Fruit fly (Drosophila melanogaster) whole organism, embryonic: ENCODE data around the gene Acp29AB.

Source experiments
- Asciz ChIP-seq: fragments of 200-800 bp; sonication (Bioruptor generic); optimal IDR thresholded peaks from 2 replicates; lab custom pipeline; 2017; ENCODE audit warnings: missing biosample characterization, mild to moderate bottlenecking, missing genetic modification characterization, missing genetic modification reagents
- Atf3 ChIP-seq: fragments of 200-800 bp; sonication (Bioruptor generic); optimal IDR thresholded peaks from 3 replicates; lab custom pipeline; 2016; ENCODE audit warnings: missing biosample characterization, missing genetic modification characterization
- CG10267 ChIP-seq: fragments of 200-800 bp; sonication (Bioruptor generic); optimal IDR thresholded peaks from 2 replicates; lab custom pipeline; 2018; ENCODE audit warnings: missing biosample characterization, mild to moderate bottlenecking, missing genetic modification characterization, moderate library complexity
- CG10321 ChIP-seq: fragments of 200-800 bp; sonication (Bioruptor generic); IDR thresholded peaks from 2 replicates; pipeline ENCODE4 v1.3.6; 2022; ENCODE audit warnings: missing biosample characterization, missing genetic modification characterization
- CG10462 ChIP-seq: fragments of 200-800 bp; sonication (Bioruptor generic); optimal IDR thresholded peaks from 2 replicates; lab custom pipeline; 2016; ENCODE audit warnings: missing biosample characterization, missing genetic modification characterization
- CG11093 ChIP-seq: fragments of 200-800 bp; sonication (Bioruptor generic); IDR thresholded peaks from 3 replicates; pipeline ENCODE4 v1.3.6; 2022; ENCODE audit warnings: missing biosample characterization, missing genetic modification characterization
- CG11456 ChIP-seq: fragments of 200-800 bp; sonication (Bioruptor generic); IDR thresholded peaks from 3 replicates; pipeline ENCODE4 v1.3.6; 2022; ENCODE audit warnings: missing biosample characterization, missing genetic modification characterization
- CG12744 ChIP-seq: fragments of 200-800 bp; sonication (Bioruptor generic); optimal IDR thresholded peaks from 2 replicates; lab custom pipeline; 2016; ENCODE audit warnings: missing biosample characterization, missing genetic modification characterization
- CG14710 ChIP-seq: fragments of 200-800 bp; sonication (Bioruptor generic); optimal IDR thresholded peaks from 3 replicates; lab custom pipeline; 2019; ENCODE audit warnings: missing biosample characterization, mild to moderate bottlenecking, missing genetic modification characterization, moderate library complexity
- CG1602 ChIP-seq: fragments of 200-800 bp; sonication (Bioruptor generic); optimal IDR thresholded peaks from 3 replicates; lab custom pipeline; 2016; ENCODE audit warnings: missing biosample characterization, missing genetic modification characterization
- CG16815 ChIP-seq: fragments of 200-800 bp; sonication (Bioruptor generic); optimal IDR thresholded peaks from 3 replicates; lab custom pipeline; 2017; ENCODE audit warnings: missing biosample characterization, mild to moderate bottlenecking, missing genetic modification characterization
- CG17186 ChIP-seq: fragments of 200-800 bp; sonication (Bioruptor generic); optimal IDR thresholded peaks from 3 replicates; lab custom pipeline; 2017; ENCODE audit warnings: missing biosample characterization, missing genetic modification reagents, missing genetic modification characterization
- CG17359 ChIP-seq: fragments of 200-800 bp; sonication (Bioruptor generic); optimal IDR thresholded peaks from 3 replicates; lab custom pipeline; 2018; ENCODE audit warnings: missing biosample characterization, mild to moderate bottlenecking, missing genetic modification characterization, moderate library complexity
- CG18262 ChIP-seq: fragments of 200-800 bp; optimal IDR thresholded peaks from 3 replicates; lab custom pipeline; 2019; ENCODE audit warnings: missing biosample characterization, mild to moderate bottlenecking, missing genetic modification characterization, moderate library complexity
- CG18476 ChIP-seq: fragments of 200-800 bp; sonication (Bioruptor generic); optimal IDR thresholded peaks from 2 replicates; lab custom pipeline; 2016; ENCODE audit warnings: missing biosample characterization, mild to moderate bottlenecking, missing genetic modification characterization
- CG18764 ChIP-seq: fragments of 200-800 bp; sonication (Bioruptor generic); optimal IDR thresholded peaks from 3 replicates; lab custom pipeline; 2016; ENCODE audit warnings: missing biosample characterization, missing genetic modification characterization
- CG4328 ChIP-seq: fragments of 200-800 bp; sonication (Bioruptor generic); optimal IDR thresholded peaks from 3 replicates; lab custom pipeline; 2017; ENCODE audit warnings: missing biosample characterization, missing genetic modification reagents, missing genetic modification characterization
- CG5180 ChIP-seq: fragments of 200-800 bp; sonication (Bioruptor generic); optimal IDR thresholded peaks from 3 replicates; lab custom pipeline; 2017; ENCODE audit warnings: missing biosample characterization, missing genetic modification characterization, mild to moderate bottlenecking, moderate library complexity, missing genetic modification reagents
- CG6272 ChIP-seq: fragments of 200-800 bp; sonication (Bioruptor generic); IDR thresholded peaks from 2 replicates; pipeline ENCODE4 v1.3.6; 2022; ENCODE audit warnings: missing biosample characterization, missing genetic modification characterization
- CG8089 ChIP-seq: fragments of 200-800 bp; sonication (Bioruptor generic); optimal IDR thresholded peaks from 3 replicates; lab custom pipeline; 2016; ENCODE audit warnings: missing biosample characterization, missing genetic modification characterization
- CTCF ChIP-seq: fragments of 200-800 bp; sonication (Bioruptor generic); optimal IDR thresholded peaks from 2 replicates; lab custom pipeline; 2017; ENCODE audit warnings: missing biosample characterization, mild to moderate bottlenecking, missing genetic modification characterization, moderate library complexity
- Chrac-16 ChIP-seq: fragments of 200-800 bp; sonication (Bioruptor generic); optimal IDR thresholded peaks from 3 replicates; lab custom pipeline; 2016; ENCODE audit warnings: missing biosample characterization, missing genetic modification characterization
- D ChIP-seq, 2 experiments: fragments of 200-800 bp in 1 of 2; fragments of >200 bp in 1 of 2; sonication (Bioruptor generic) in 1 of 2; optimal IDR thresholded peaks; 2 replicates in 1 of 2; 3 replicates in 1 of 2; lab custom pipeline; 2017; ENCODE audit warnings: mild to moderate bottlenecking in 1 of 2, missing biosample characterization in 1 of 2, missing genetic modification characterization in 1 of 2, missing genetic modification reagents in 1 of 2
- D19A ChIP-seq: fragments of 200-800 bp; optimal IDR thresholded peaks from 3 replicates; lab custom pipeline; 2019; ENCODE audit warnings: missing biosample characterization, mild to moderate bottlenecking, missing genetic modification characterization, moderate library complexity
- Elba2 ChIP-seq: fragments of 200-800 bp; sonication (Bioruptor generic); optimal IDR thresholded peaks from 3 replicates; lab custom pipeline; 2016; ENCODE audit warnings: missing biosample characterization, missing genetic modification characterization
- Ets97D ChIP-seq: fragments of 200-800 bp; sonication (Bioruptor generic); optimal IDR thresholded peaks from 3 replicates; lab custom pipeline; 2016; ENCODE audit warnings: missing biosample characterization, missing genetic modification characterization
- H15 ChIP-seq: fragments of 200-800 bp; sonication (Bioruptor generic); IDR thresholded peaks from 3 replicates; pipeline ENCODE4 v1.3.6; 2022; ENCODE audit warnings: missing biosample characterization, missing genetic modification characterization
- Hmx ChIP-seq: fragments of 200-800 bp; sonication (Bioruptor generic); optimal IDR thresholded peaks from 2 replicates; lab custom pipeline; 2016; ENCODE audit warnings: missing biosample characterization, missing genetic modification characterization
- Jarid2 ChIP-seq: fragments of 200-800 bp; sonication (Bioruptor generic); optimal IDR thresholded peaks from 3 replicates; lab custom pipeline; 2017; ENCODE audit warnings: mild to moderate bottlenecking, missing biosample characterization, missing genetic modification reagents, missing genetic modification characterization
- Xrp1 ChIP-seq: fragments of 200-800 bp; sonication (Bioruptor generic); IDR thresholded peaks from 2 replicates; pipeline ENCODE4 v1.3.6; 2022; ENCODE audit warnings: missing biosample characterization, missing genetic modification characterization
- chn ChIP-seq: fragments of 200-800 bp; sonication (Bioruptor generic); optimal IDR thresholded peaks from 2 replicates; lab custom pipeline; 2016; ENCODE audit warnings: missing biosample characterization, missing genetic modification characterization
- dimm ChIP-seq: fragments of 200-800 bp; sonication (Bioruptor generic); IDR thresholded peaks from 2 replicates; pipeline ENCODE4 v1.3.6; 2022; ENCODE audit warnings: missing biosample characterization, missing genetic modification characterization
- emc ChIP-seq: fragments of 200-800 bp; sonication (Bioruptor generic); optimal IDR thresholded peaks from 2 replicates; lab custom pipeline; 2016; ENCODE audit warnings: missing biosample characterization, missing genetic modification characterization
- ems ChIP-seq: fragments of 200-800 bp; sonication (Bioruptor generic); optimal IDR thresholded peaks from 3 replicates; lab custom pipeline; 2016; ENCODE audit warnings: missing biosample characterization, missing genetic modification characterization
- gfzf ChIP-seq: fragments of 200-800 bp; sonication (Bioruptor generic); optimal IDR thresholded peaks from 2 replicates; lab custom pipeline; 2016; ENCODE audit warnings: missing biosample characterization, mild to moderate bottlenecking, missing genetic modification characterization, moderate library complexity
- ind ChIP-seq: fragments of 200-800 bp; sonication (Bioruptor generic); optimal IDR thresholded peaks from 3 replicates; lab custom pipeline; 2016; ENCODE audit warnings: missing biosample characterization, missing genetic modification characterization
- inv ChIP-seq: fragments of 200-800 bp; sonication (Bioruptor generic); IDR thresholded peaks from 2 replicates; pipeline ENCODE4 v1.3.6; 2022; ENCODE audit warnings: missing biosample characterization, missing genetic modification characterization; ENCODE audit not compliant: partially characterized antibody
- lola ChIP-seq, 3 experiments: fragments of >200 bp in 2 of 3; fragments of 200-800 bp in 1 of 3; sonication (Bioruptor generic) in 1 of 3; optimal IDR thresholded peaks; 2 replicates each; lab custom pipeline; 2017 to 2019; ENCODE audit warnings: missing biosample characterization in 3 of 3, missing genetic modification characterization in 3 of 3, mild to moderate bottlenecking in 1 of 3, moderate library complexity in 1 of 3
- mld ChIP-seq: fragments of 200-800 bp; sonication (Bioruptor generic); IDR thresholded peaks from 3 replicates; pipeline ENCODE4 v1.3.6; 2022; ENCODE audit warnings: missing biosample characterization, missing genetic modification characterization; ENCODE audit not compliant: partially characterized antibody
- nmo ChIP-seq: fragments of 200-800 bp; sonication (Bioruptor generic); optimal IDR thresholded peaks from 2 replicates; lab custom pipeline; 2018; ENCODE audit warnings: missing biosample characterization, mild to moderate bottlenecking, missing genetic modification characterization, moderate library complexity
- psq ChIP-seq: fragments of 200-800 bp; sonication (Bioruptor generic); optimal IDR thresholded peaks from 2 replicates; lab custom pipeline; 2017; ENCODE audit warnings: missing biosample characterization, missing genetic modification characterization
- sens-2 ChIP-seq: fragments of 200-800 bp; sonication (Bioruptor generic); IDR thresholded peaks from 2 replicates; pipeline ENCODE4 v1.3.6; 2022; ENCODE audit warnings: missing biosample characterization, missing genetic modification characterization
- sima ChIP-seq: fragments of 200-800 bp; sonication (Bioruptor generic); optimal IDR thresholded peaks from 2 replicates; lab custom pipeline; 2016; ENCODE audit warnings: missing biosample characterization, missing genetic modification characterization
- sisA ChIP-seq: fragments of 200-800 bp; sonication (Bioruptor generic); IDR thresholded peaks from 2 replicates; pipeline ENCODE4 v1.3.6; 2022; ENCODE audit warnings: missing biosample characterization, missing genetic modification characterization
- stwl ChIP-seq: fragments of 200-800 bp; sonication (Bioruptor generic); optimal IDR thresholded peaks from 3 replicates; lab custom pipeline; 2018; ENCODE audit warnings: missing biosample characterization, mild to moderate bottlenecking, missing genetic modification characterization, moderate library complexity
- tio ChIP-seq: fragments of 200-800 bp; sonication (Bioruptor generic); optimal IDR thresholded peaks from 2 replicates; lab custom pipeline; 2017; ENCODE audit warnings: missing biosample characterization, missing genetic modification characterization, inconsistent platforms
- tna ChIP-seq: fragments of 200-800 bp; sonication (Bioruptor generic); IDR thresholded peaks from 2 replicates; pipeline ENCODE4 v1.3.6; 2022; ENCODE audit warnings: missing biosample characterization, missing genetic modification characterization; ENCODE audit not compliant: partially characterized antibody
- yki ChIP-seq: fragments of >200 bp; optimal IDR thresholded peaks from 3 replicates; lab custom pipeline; 2018
- zen2 ChIP-seq: fragments of 200-800 bp; sonication (Bioruptor generic); IDR thresholded peaks from 3 replicates; pipeline ENCODE4 v1.3.6; 2022; ENCODE audit warnings: missing biosample characterization, missing genetic modification characterization; ENCODE audit not compliant: partially characterized antibody

The Acp29AB gene

dm6 chr2L:8364006-8364956 is 28.7 kb downstream of the Acp29AB start, which contains the start of the genes RpS13 and CSN8 (continued):
- TF ChIP-seq CG11093 (GFP tag; lab: Robert Waterston, UW) = no peak
- TF ChIP-seq CG17359 (tag; lab: Kevin White, UChicago) = peak; percentile 10
- TF ChIP-seq CTCF (GFP tag; lab: Kevin White, UChicago) = peak; percentile 7
- TF ChIP-seq dimm (GFP tag; lab: Robert Waterston, UW) = no peak
- TF ChIP-seq sima (GFP tag; lab: Kevin White, UChicago) = no peak
- TF ChIP-seq Jarid2 (GFP tag; lab: Kevin White, UChicago) = peak; percentile 36
- TF ChIP-seq CG16815 (GFP tag; lab: Kevin White, UChicago) = no peak
- no peak for TF ChIP-seq D19A (tag; lab: Kevin White, UChicago)
- no peak for TF ChIP-seq H15 (GFP tag; lab: Robert Waterston, UW)
- peak; percentile 37 for TF ChIP-seq Asciz (GFP tag; lab: Kevin White, UChicago)
- no peak for TF ChIP-seq CG4328 (GFP tag; lab: Kevin White, UChicago)
- peak; percentile 65 for TF ChIP-seq CG17186
- TF ChIP-seq ems (GFP tag; lab: Kevin White, UChicago) = no peak
- TF ChIP-seq CG10321 = no peak
- no peak for TF ChIP-seq CG6272 (GFP tag; lab: Robert Waterston, UW)
- no peak for TF ChIP-seq sens-2 (GFP tag; lab: Robert Waterston, UW)
- TF ChIP-seq Atf3 = no peak
- peak; percentile 38 for TF ChIP-seq CG18262 (tag; lab: Kevin White, UChicago)
- no peak for TF ChIP-seq Xrp1 (GFP tag; lab: Robert Waterston, UW)
- TF ChIP-seq psq (GFP tag; lab: Kevin White, UChicago) = no peak
- peak; percentile 67 for TF ChIP-seq nmo (GFP tag; lab: Kevin White, UChicago)
- no peak for TF ChIP-seq sisA (GFP tag; lab: Robert Waterston, UW)
- TF ChIP-seq CG14710 (tag; lab: Kevin White, UChicago) = peak; percentile 75
- peak; percentile 95 for TF ChIP-seq Ets97D (GFP tag; lab: Kevin White, UChicago)
- TF ChIP-seq tio (GFP tag; lab: Kevin White, UChicago) = no peak
- no peak for TF ChIP-seq CG11456 (GFP tag; lab: Robert Waterston, UW)
- peak; percentile 78 for TF ChIP-seq tna (GFP tag; lab: Robert Waterston, UW)
- peak in 1 of 3 experiments; percentile 6 for TF ChIP-seq lola (GFP tag; optimal IDR thresholded peaks at IDR 0.05; lab: Kevin White, UChicago)
- peak; percentile 87; the same call in 2 of the 3 replicates for TF ChIP-seq zen2
- no peak for TF ChIP-seq Chrac-16
- peak; percentile 75; the same call in 2 of the 3 replicates for TF ChIP-seq mld
- no peak for TF ChIP-seq emc (GFP tag; lab: Kevin White, UChicago)
- no peak for TF ChIP-seq CG1602 (GFP tag; lab: Kevin White, UChicago)
- TF ChIP-seq CG12744 = no peak
- no peak for TF ChIP-seq CG5180 (GFP tag; lab: Kevin White, UChicago)
- peak; percentile 88 for TF ChIP-seq inv (GFP tag; lab: Robert Waterston, UW)
- TF ChIP-seq gfzf (GFP tag; lab: Kevin White, UChicago) = peak; percentile 85
- no peak for TF ChIP-seq CG18764
- TF ChIP-seq yki (lab: Kevin White, UChicago) = no peak
- peak; percentile 63 for TF ChIP-seq CG10267 (tag; lab: Kevin White, UChicago)
- no peak for TF ChIP-seq CG18476
- TF ChIP-seq stwl = peak; percentile 85
- no peak for TF ChIP-seq chn (GFP tag; lab: Kevin White, UChicago)
- no peak for TF ChIP-seq D (optimal IDR thresholded peaks at IDR 0.05; lab: Kevin White, UChicago)
- TF ChIP-seq D (GFP tag; optimal IDR thresholded peaks at IDR 0.05; lab: Kevin White, UChicago) = no peak
- no peak for TF ChIP-seq ind (GFP tag; lab: Kevin White, UChicago)
- TF ChIP-seq CG10462 = no peak
- TF ChIP-seq Hmx (GFP tag; lab: Kevin White, UChicago) = no peak
- no peak for TF ChIP-seq CG8089 (GFP tag; lab: Kevin White, UChicago)
- no peak for TF ChIP-seq Elba2 (GFP tag; lab: Kevin White, UChicago)
